Worm (Caenorhabditis elegans) whole organism, late embryonic: ENCODE measurements around the gene faah-2.
A peak's percentile ranks its signal among the peaks of the same experiment; 100 is the strongest.

Source experiments
- C08G9.2 ChIP-seq: sonication (generic microtip); optimal IDR thresholded peaks from 2 replicates; lab custom pipeline; 2016; ENCODE audit warnings: mild to moderate bottlenecking, missing genetic modification characterization, moderate library complexity, missing compliant biosample characterization
- C38D4.7 ChIP-seq: fragments of 200-800 bp; sonication (Bioruptor generic); optimal IDR thresholded peaks from 2 replicates; lab custom pipeline; 2018; ENCODE audit warnings: mild to moderate bottlenecking, missing genetic modification characterization, moderate library complexity, missing compliant biosample characterization
- T23F11.4 ChIP-seq: fragments of 200-800 bp; sonication (Bioruptor generic); optimal IDR thresholded peaks from 2 replicates; lab custom pipeline; 2018; ENCODE audit warnings: mild to moderate bottlenecking, missing genetic modification characterization, missing compliant biosample characterization
- Y22D7AL.16 ChIP-seq: sonication (generic microtip); optimal IDR thresholded peaks from 2 replicates; lab custom pipeline; 2016; ENCODE audit warnings: missing genetic modification characterization, missing compliant biosample characterization
- ahr-1 ChIP-seq: sonication (generic microtip); optimal IDR thresholded peaks from 2 replicates; lab custom pipeline; 2016; ENCODE audit warnings: missing genetic modification characterization, missing compliant biosample characterization
- ceh-2 ChIP-seq: sonication (generic microtip); optimal IDR thresholded peaks from 2 replicates; lab custom pipeline; 2016; ENCODE audit warnings: missing genotype, missing genetic modification characterization, missing compliant biosample characterization
- ceh-22 ChIP-seq: sonication (generic microtip); optimal IDR thresholded peaks from 2 replicates; lab custom pipeline; 2017; ENCODE audit warnings: missing biosample characterization, missing genetic modification characterization
- ceh-24 ChIP-seq: sonication (generic microtip); optimal IDR thresholded peaks from 2 replicates; lab custom pipeline; 2016; ENCODE audit warnings: mild to moderate bottlenecking, missing genetic modification characterization, missing compliant biosample characterization
- ceh-30 ChIP-seq: fragments of 150-350 bp; optimal IDR thresholded peaks from 2 replicates; lab custom pipeline; 2014; ENCODE audit warnings: missing biosample characterization, missing genetic modification characterization
- ceh-45 ChIP-seq: fragments of 200-800 bp; sonication (Bioruptor generic); IDR thresholded peaks from 2 replicates; pipeline ENCODE4 v1.3.6; 2022; ENCODE audit warnings: missing genetic modification reagents, missing genetic modification characterization, missing compliant biosample characterization
- ceh-48 ChIP-seq: sonication (generic microtip); optimal IDR thresholded peaks from 2 replicates; lab custom pipeline; 2016; ENCODE audit warnings: missing genetic modification characterization, inconsistent platforms, missing compliant biosample characterization
- ceh-6 ChIP-seq: fragments of 200-800 bp; sonication (Bioruptor generic); optimal IDR thresholded peaks from 2 replicates; lab custom pipeline; 2018; ENCODE audit warnings: mild to moderate bottlenecking, missing genetic modification characterization, missing compliant biosample characterization
- che-1 ChIP-seq: sonication (generic microtip); optimal IDR thresholded peaks from 2 replicates; lab custom pipeline; 2016; ENCODE audit warnings: mild to moderate bottlenecking, missing genetic modification characterization, missing compliant biosample characterization
- dmd-4 ChIP-seq: sonication (generic microtip); optimal IDR thresholded peaks from 2 replicates; lab custom pipeline; 2016; ENCODE audit warnings: borderline replicate concordance, missing genetic modification characterization, missing compliant biosample characterization
- dve-1 ChIP-seq: sonication (generic microtip); optimal IDR thresholded peaks from 2 replicates; lab custom pipeline; 2017; ENCODE audit warnings: antibody characterized with exemption, mild to moderate bottlenecking, missing genetic modification characterization, missing compliant biosample characterization
- elt-2 ChIP-seq: sonication (generic microtip); optimal IDR thresholded peaks from 2 replicates; lab custom pipeline; 2016; ENCODE audit warnings: missing genetic modification reagents, missing genetic modification characterization, missing compliant biosample characterization
- elt-4 ChIP-seq: sonication (generic microtip); optimal IDR thresholded peaks from 2 replicates; lab custom pipeline; 2016; ENCODE audit warnings: missing genetic modification characterization, missing compliant biosample characterization
- eyg-1 ChIP-seq: sonication (generic microtip); optimal IDR thresholded peaks from 2 replicates; lab custom pipeline; 2016; ENCODE audit warnings: missing genotype, missing genetic modification characterization, missing compliant biosample characterization
- fkh-6 ChIP-seq: sonication (generic microtip); optimal IDR thresholded peaks from 2 replicates; lab custom pipeline; 2016; ENCODE audit warnings: missing genetic modification characterization, missing compliant biosample characterization
- hlh-30 ChIP-seq: sonication (generic microtip); optimal IDR thresholded peaks from 2 replicates; lab custom pipeline; 2017; ENCODE audit warnings: antibody characterized with exemption, missing genetic modification characterization, missing compliant biosample characterization; ENCODE audit not compliant: insufficient read depth
- hlh-8 ChIP-seq: sonication (generic microtip); optimal IDR thresholded peaks from 2 replicates; lab custom pipeline; 2016; ENCODE audit warnings: missing genotype, missing genetic modification characterization, missing compliant biosample characterization
- lin-11 ChIP-seq: fragments of 200-800 bp; sonication (Bioruptor generic); optimal IDR thresholded peaks from 2 replicates; lab custom pipeline; 2018; ENCODE audit warnings: mild to moderate bottlenecking, missing genetic modification characterization, missing compliant biosample characterization
- nhr-232 ChIP-seq: sonication (generic microtip); optimal IDR thresholded peaks from 2 replicates; lab custom pipeline; 2016; ENCODE audit warnings: missing genetic modification characterization, missing compliant biosample characterization
- npax-4 ChIP-seq: sonication (generic microtip); optimal IDR thresholded peaks from 2 replicates; lab custom pipeline; 2016; ENCODE audit warnings: missing genetic modification characterization, missing compliant biosample characterization
- odd-2 ChIP-seq: sonication (generic microtip); optimal IDR thresholded peaks from 2 replicates; lab custom pipeline; 2017; ENCODE audit warnings: antibody characterized with exemption, mild to moderate bottlenecking, missing genetic modification characterization, missing compliant biosample characterization
- pag-3 ChIP-seq: sonication (generic microtip); optimal IDR thresholded peaks from 2 replicates; lab custom pipeline; 2016; ENCODE audit warnings: missing compliant biosample characterization, missing genetic modification characterization, borderline replicate concordance
- pax-1 ChIP-seq: fragments of 150-350 bp; optimal IDR thresholded peaks from 2 replicates; lab custom pipeline; 2014; ENCODE audit warnings: missing biosample characterization, missing genetic modification characterization
- pha-2 ChIP-seq: sonication (generic microtip); optimal IDR thresholded peaks from 2 replicates; lab custom pipeline; 2017; ENCODE audit warnings: mild to moderate bottlenecking, missing genetic modification characterization, missing compliant biosample characterization
- pros-1 ChIP-seq: fragments of 150-350 bp; optimal IDR thresholded peaks from 2 replicates; lab custom pipeline; 2014; ENCODE audit warnings: missing biosample characterization, missing genetic modification reagents, missing genetic modification characterization
- sox-4 ChIP-seq: sonication (generic microtip); optimal IDR thresholded peaks from 2 replicates; lab custom pipeline; 2017; ENCODE audit warnings: mild to moderate bottlenecking, missing genetic modification characterization, inconsistent platforms, missing compliant biosample characterization
- syd-9 ChIP-seq: sonication (generic microtip); optimal IDR thresholded peaks from 2 replicates; lab custom pipeline; 2016; ENCODE audit warnings: mild to moderate bottlenecking, missing genetic modification characterization, moderate library complexity, missing compliant biosample characterization
- tbx-2 ChIP-seq: sonication (generic microtip); optimal IDR thresholded peaks from 2 replicates; lab custom pipeline; 2016; ENCODE audit warnings: missing genetic modification characterization, missing compliant biosample characterization
- tbx-7 ChIP-seq: sonication (generic microtip); optimal IDR thresholded peaks from 2 replicates; lab custom pipeline; 2016; ENCODE audit warnings: missing genotype, missing genetic modification characterization, missing compliant biosample characterization
- unc-42 ChIP-seq: sonication (generic microtip); optimal IDR thresholded peaks from 2 replicates; lab custom pipeline; 2016; ENCODE audit warnings: missing genotype, missing genetic modification characterization, missing compliant biosample characterization
- zip-5 ChIP-seq: sonication (generic microtip); optimal IDR thresholded peaks from 2 replicates; lab custom pipeline; 2016; ENCODE audit warnings: missing genetic modification characterization, missing compliant biosample characterization
- ztf-16 ChIP-seq: sonication (generic microtip); optimal IDR thresholded peaks from 2 replicates; lab custom pipeline; 2017; ENCODE audit warnings: missing genetic modification characterization, missing compliant biosample characterization

Gene faah-2

ce11 chrIV:8159087-8159486 lies 6.8 kb downstream of the faah-2 start, which contains the start of gene faah-1:
Gene faah-1, plus strand, starts transcription at chrIV:8159387.
- TF ChIP-seq pag-3 (tag; lab: Kevin White, UChicago), result no peak
- TF ChIP-seq syd-9, result no peak
- no peak for TF ChIP-seq ahr-1
- no peak for TF ChIP-seq C38D4.7 (GFP tag; lab: Kevin White, UChicago)
- TF ChIP-seq pax-1, result no peak
- no peak for TF ChIP-seq nhr-232
- TF ChIP-seq ztf-16 (tag; lab: Kevin White, UChicago), result no peak
- no peak for TF ChIP-seq dve-1 (tag; lab: Kevin White, UChicago)
- TF ChIP-seq dmd-4 (tag; lab: Kevin White, UChicago), result no peak
- TF ChIP-seq hlh-8 (tag; lab: Kevin White, UChicago), result no peak
- no peak for TF ChIP-seq elt-4 (tag; lab: Kevin White, UChicago)

- TF ChIP-seq C08G9.2 (no peak), ceh-45 (GFP tag; lab: Robert Waterston, UW) (no peak), eyg-1 (tag; lab: Kevin White, UChicago) (no peak), pros-1 (tag; lab: Kevin White, UChicago) (no peak), unc-42 (tag; lab: Kevin White, UChicago) (no peak), pag-3 (tag; lab: Kevin White, UChicago) (no peak), pha-2 (tag; lab: Kevin White, UChicago) (no peak)
Measured at ce11 chrIV:8159995-8160394, 7.8 kb downstream of the faah-2 start.

- TF ChIP-seq hlh-30 (tag; lab: Kevin White, UChicago), result no peak
- TF ChIP-seq ceh-24, result no peak
- no peak for TF ChIP-seq npax-4
- no peak for TF ChIP-seq tbx-7 (tag; lab: Kevin White, UChicago)
- no peak for TF ChIP-seq hlh-8 (tag; lab: Kevin White, UChicago)
- no peak for TF ChIP-seq ceh-6 (GFP tag; lab: Kevin White, UChicago)
- TF ChIP-seq ceh-48 (tag; lab: Kevin White, UChicago), result no peak
- no peak for TF ChIP-seq elt-2 (tag; lab: Kevin White, UChicago)
- TF ChIP-seq tbx-2, result no peak
Measured at ce11 chrIV:8161774-8162173, 9.5 kb downstream of the faah-2 start.

ce11 chrIV:8163687-8164086 lies 11.4 kb downstream of the faah-2 start, which contains the start of gene clec-51:
Gene clec-51, minus strand, starts transcription at chrIV:8163800.
- TF ChIP-seq odd-2 (no peak), elt-2 (tag; lab: Kevin White, UChicago) (peak; percentile 4), C38D4.7 (GFP tag; lab: Kevin White, UChicago) (no peak)
- TF ChIP-seq, all 69 proteins: peak for 1

ce11 chrIV:8164515-8164914 lies 12.3 kb downstream of the faah-2 start:
- TF ChIP-seq zip-5 (tag; lab: Kevin White, UChicago) (no peak), lin-11 (no peak), syd-9 (no peak), tbx-2 (no peak), elt-4 (tag; lab: Kevin White, UChicago) (no peak), eyg-1 (tag; lab: Kevin White, UChicago) (no peak), elt-2 (tag; lab: Kevin White, UChicago) (no peak), ceh-48 (tag; lab: Kevin White, UChicago) (no peak), fkh-6 (tag; lab: Kevin White, UChicago) (no peak), dve-1 (tag; lab: Kevin White, UChicago) (no peak), T23F11.4 (no peak), che-1 (tag; lab: Kevin White, UChicago) (no peak), ceh-2 (no peak), ahr-1 (no peak), ceh-22 (no peak), ceh-30 (tag; lab: Kevin White, UChicago) (no peak), pag-3 (tag; lab: Kevin White, UChicago) (no peak), Y22D7AL.16 (no peak), sox-4 (no peak), tbx-7 (tag; lab: Kevin White, UChicago) (no peak)
